Worm (Caenorhabditis elegans): ENCODE data around the gene H08J19.1.
A peak's percentile ranks its signal among the peaks of the same experiment; 100 is the strongest.

Gene H08J19.1

DNA sequence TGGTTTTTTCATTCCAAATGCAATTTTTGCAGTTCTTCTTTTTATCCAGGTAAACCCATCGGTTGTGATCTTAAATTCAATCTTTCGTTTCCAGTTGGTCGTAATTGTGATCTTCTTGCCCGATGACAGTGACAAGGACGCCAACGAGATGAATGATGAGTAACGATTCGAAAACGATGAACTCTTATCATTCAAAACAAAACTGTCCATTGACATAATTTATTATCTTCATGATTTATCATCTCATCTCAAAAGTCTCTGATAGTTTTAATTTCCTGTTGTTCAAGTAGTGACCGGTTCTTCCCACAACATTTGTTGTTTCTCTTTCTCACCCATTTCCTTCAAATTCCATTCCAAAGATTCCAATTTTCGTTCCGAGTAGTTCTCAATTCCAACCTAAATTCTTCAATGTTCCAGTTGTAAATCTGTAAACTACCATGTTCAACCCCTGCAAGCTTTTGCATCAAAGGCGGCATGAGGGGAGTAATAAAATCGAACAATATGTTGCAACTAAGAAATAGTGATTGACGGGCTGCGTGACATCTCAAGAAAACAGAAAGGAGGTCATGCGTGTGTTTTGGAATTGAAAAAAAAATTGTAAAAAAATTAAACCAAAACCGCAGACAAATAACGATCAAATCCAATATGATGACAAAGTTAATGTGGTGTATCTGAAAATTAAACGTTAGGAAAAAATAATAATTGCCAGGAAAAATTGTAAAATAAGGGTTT, 16.5 kb upstream of the H08J19.1 start (continued):
- TF ChIP-seq egl-27 (tag; optimal IDR thresholded peaks at IDR 0.05) (no peak), nhr-76 (tag; optimal IDR thresholded peaks at IDR 0.05) (no peak), ceh-88 (GFP tag; IDR thresholded peaks at IDR 0.05) (no peak), hlh-17 (GFP tag; optimal IDR thresholded peaks at IDR 0.05; ENCODE audit: borderline replicate concordance) (no peak), nhr-85 (tag) (peak; percentile 85)

DNA sequence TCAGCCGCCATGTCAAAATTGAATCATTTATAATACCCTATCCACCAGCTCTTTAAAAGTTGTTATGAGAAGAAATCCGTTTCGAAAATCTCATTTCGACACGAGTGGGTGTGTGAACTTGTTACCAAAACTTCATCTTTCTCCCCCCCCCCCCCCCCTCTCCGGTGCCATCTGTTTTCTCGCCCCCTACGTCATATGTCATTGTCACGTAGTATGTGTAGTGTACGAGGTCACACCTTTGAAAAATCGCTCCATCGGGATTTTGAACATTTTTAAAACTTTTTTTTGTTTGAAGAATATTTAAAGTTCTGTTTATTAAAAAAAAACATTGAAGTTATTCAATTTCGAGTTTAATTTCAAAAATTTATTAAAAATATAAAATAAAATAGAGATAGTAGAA, 14.9 kb upstream of the H08J19.1 start:
- TF ChIP-seq ets-5 (GFP tag; IDR thresholded peaks at IDR 0.05) (no peak), nhr-85 (tag) (peak; percentile 71), unc-86 (tag; optimal IDR thresholded peaks at IDR 0.05) (no peak), lin-14 (GFP tag; optimal IDR thresholded peaks at IDR 0.05) (peak; percentile 86), unc-130 (tag; optimal IDR thresholded peaks at IDR 0.05) (no peak), aha-1 (tag; optimal IDR thresholded peaks at IDR 0.05) (no peak), lin-39 (tag; optimal IDR thresholded peaks at IDR 0.05) (peak; percentile 31), irx-1 (tag; optimal IDR thresholded peaks at IDR 0.05) (peak; percentile 4)

DNA sequence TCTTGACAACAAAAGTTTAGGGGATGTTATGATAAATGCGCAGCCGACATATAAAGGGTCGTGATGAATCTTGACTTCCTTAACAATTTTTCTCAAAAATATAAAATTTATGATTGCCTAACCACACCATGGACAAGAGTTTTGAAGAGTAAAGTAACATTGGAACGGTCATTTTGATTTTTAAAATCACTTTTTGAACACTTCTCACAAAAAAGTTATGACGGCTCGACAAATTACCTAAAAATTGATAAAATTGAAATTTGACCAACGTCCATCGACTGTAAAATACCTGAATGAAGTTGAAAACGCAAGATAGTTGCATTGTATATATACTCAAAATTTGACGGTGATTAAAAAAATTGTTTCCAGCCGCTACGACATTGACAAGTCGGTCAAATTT, 13.8 kb upstream of the H08J19.1 start:
- no peak for TF ChIP-seq unc-130 (tag; optimal IDR thresholded peaks at IDR 0.05)
- no peak for TF ChIP-seq fkh-4 (tag; optimal IDR thresholded peaks at IDR 0.05; ENCODE audit: borderline replicate concordance)
- TF ChIP-seq F16B12.6 (tag; optimal IDR thresholded peaks at IDR 0.05): no peak
- no peak for TF ChIP-seq ceh-88 (GFP tag; IDR thresholded peaks at IDR 0.05)
- no peak for TF ChIP-seq lin-35 (GFP tag; optimal IDR thresholded peaks at IDR 0.05)
- TF ChIP-seq ztf-11 (tag; optimal IDR thresholded peaks at IDR 0.05): no peak
- no peak for TF ChIP-seq ztf-4 (tag; optimal IDR thresholded peaks at IDR 0.05)
- TF ChIP-seq unc-98 (GFP tag; IDR thresholded peaks at IDR 0.05): no peak
- TF ChIP-seq fkh-10 (GFP tag; optimal IDR thresholded peaks at IDR 0.05): no peak
- TF ChIP-seq isw-1 (GFP tag; IDR thresholded peaks at IDR 0.05): no peak
- no peak for TF ChIP-seq hpl-2 (GFP tag; optimal IDR thresholded peaks at IDR 0.05)
- TF ChIP-seq aly-2 (tag; optimal IDR thresholded peaks at IDR 0.05): no peak
- TF ChIP-seq skn-1 (tag; optimal IDR thresholded peaks at IDR 0.05): no peak
- no peak for TF ChIP-seq sup-37 (GFP tag; optimal IDR thresholded peaks at IDR 0.05)
- TF ChIP-seq tlp-1 (tag; optimal IDR thresholded peaks at IDR 0.05): no peak
- TF ChIP-seq unc-62 (GFP tag; optimal IDR thresholded peaks at IDR 0.05): no peak
- TF ChIP-seq hlh-4 (tag; optimal IDR thresholded peaks at IDR 0.05): no peak

DNA sequence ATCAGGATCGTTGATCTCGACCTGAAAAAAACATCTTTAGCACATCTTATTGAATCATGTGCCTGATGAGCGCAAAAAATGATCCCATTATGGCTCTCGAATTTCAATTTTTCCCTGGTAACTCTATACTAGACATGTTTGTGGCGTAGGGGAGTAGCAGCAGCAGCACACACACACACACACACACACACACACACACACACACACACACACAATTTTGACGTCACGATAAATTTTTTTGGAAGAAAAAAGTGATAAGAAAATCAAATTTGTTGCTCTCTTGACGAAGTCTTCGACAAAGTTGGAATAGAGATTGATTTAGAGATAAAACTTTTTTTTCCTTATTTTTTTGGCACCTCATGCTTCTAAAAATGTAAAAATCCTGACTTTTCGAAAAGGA, 13.1 kb upstream of the H08J19.1 start:
- peak; percentile 42 for TF ChIP-seq lin-14 (GFP tag; optimal IDR thresholded peaks at IDR 0.05)
- no peak for TF ChIP-seq ceh-88 (GFP tag; IDR thresholded peaks at IDR 0.05)
- TF ChIP-seq nhr-77 (tag; optimal IDR thresholded peaks at IDR 0.05): no peak
- no peak for TF ChIP-seq ceh-82 (tag; optimal IDR thresholded peaks at IDR 0.05)
- no peak for TF ChIP-seq fos-1 (tag; optimal IDR thresholded peaks at IDR 0.05)
- no peak for TF ChIP-seq dsc-1 (tag; optimal IDR thresholded peaks at IDR 0.05)
- no peak for TF ChIP-seq nhr-47 (tag; optimal IDR thresholded peaks at IDR 0.05)
- peak; percentile 6 for TF ChIP-seq fkh-8 (tag; optimal IDR thresholded peaks at IDR 0.05)
- peak; percentile 40 for TF ChIP-seq nhr-71 (tag; optimal IDR thresholded peaks at IDR 0.05)
- TF ChIP-seq jun-1 (tag; optimal IDR thresholded peaks at IDR 0.05): no peak
- no peak for TF ChIP-seq tlp-1 (tag; optimal IDR thresholded peaks at IDR 0.05)
- no peak for TF ChIP-seq unc-130 (tag; optimal IDR thresholded peaks at IDR 0.05)
- TF ChIP-seq efl-3 (GFP tag; optimal IDR thresholded peaks at IDR 0.05): no peak
- TF ChIP-seq elt-2 (tag; optimal IDR thresholded peaks at IDR 0.05): peak; percentile 62
- TF ChIP-seq nhr-19 (GFP tag; conservative IDR thresholded peaks at IDR 0.05): 0 out of 2 replicates have a peak, but pooled peaks have one; percentile 4
- TF ChIP-seq swsn-7 (tag; optimal IDR thresholded peaks at IDR 0.05): no peak
- no peak for TF ChIP-seq C04F5.9 (tag; optimal IDR thresholded peaks at IDR 0.05)
- no peak for TF ChIP-seq F16B12.6 (tag; optimal IDR thresholded peaks at IDR 0.05)
- TF ChIP-seq ets-5 (GFP tag; IDR thresholded peaks at IDR 0.05): no peak
